Worm (Caenorhabditis elegans): ENCODE measurements around the gene srh-212.

srh-212 gene

ce11 chrV:3551765-3552164, 45.2 kb downstream of the srh-212 start, which contains the start of gene grl-28:
grl-28 (minus strand) TSS chrV:3551865.
- no peak for TF ChIP-seq fos-1 (tag; optimal IDR thresholded peaks at IDR 0.05)
- TF ChIP-seq skn-1 (tag; optimal IDR thresholded peaks at IDR 0.05): no peak
- no peak for TF ChIP-seq gmeb-1 (tag; optimal IDR thresholded peaks at IDR 0.05)
- TF ChIP-seq lin-39 (tag; optimal IDR thresholded peaks at IDR 0.05): no peak
- no peak for TF ChIP-seq dmd-4 (tag; optimal IDR thresholded peaks at IDR 0.05)

- TF ChIP-seq nhr-6 (tag; optimal IDR thresholded peaks at IDR 0.05) (no peak), ceh-82 (tag; optimal IDR thresholded peaks at IDR 0.05) (no peak), unc-62 (GFP tag; optimal IDR thresholded peaks at IDR 0.05) (no peak), unc-39 (tag; optimal IDR thresholded peaks at IDR 0.05) (no peak), snpc-4 (tag; optimal IDR thresholded peaks at IDR 0.05) (no peak), mbf-1 (tag; optimal IDR thresholded peaks at IDR 0.05) (no peak), blmp-1 (tag; optimal IDR thresholded peaks at IDR 0.05; ENCODE audit: insufficient read depth) (no peak), lin-11 (tag; optimal IDR thresholded peaks at IDR 0.05) (no peak), crh-2 (tag; optimal IDR thresholded peaks at IDR 0.05) (no peak)
These were observed 47.4 kb downstream of the srh-212 start, which contains the start of gene sri-21 for ce11 chrV:3549553-3549952. sri-21 (plus strand) TSS chrV:3549853.

ce11 chrV:3548798-3549197, 48.2 kb downstream of the srh-212 start, which contains the start of gene srw-130:
srw-130 (minus strand) TSS chrV:3548898.
- TF ChIP-seq lin-39 (tag; optimal IDR thresholded peaks at IDR 0.05) (no peak), skn-1 (tag; optimal IDR thresholded peaks at IDR 0.05) (no peak), nhr-237 (tag; optimal IDR thresholded peaks at IDR 0.05) (no peak), F13H6.1 (tag; optimal IDR thresholded peaks at IDR 0.05) (no peak), fos-1 (tag; optimal IDR thresholded peaks at IDR 0.05) (no peak), nhr-77 (tag; optimal IDR thresholded peaks at IDR 0.05) (no peak), ceh-82 (tag; optimal IDR thresholded peaks at IDR 0.05) (no peak), nhr-129 (tag; optimal IDR thresholded peaks at IDR 0.05) (no peak), blmp-1 (tag; optimal IDR thresholded peaks at IDR 0.05; ENCODE audit: insufficient read depth) (no peak), elt-1 (tag; optimal IDR thresholded peaks at IDR 0.05) (no peak), nhr-21 (tag; optimal IDR thresholded peaks at IDR 0.05) (no peak), peb-1 (tag; optimal IDR thresholded peaks at IDR 0.05) (no peak), ZK546.5 (tag; optimal IDR thresholded peaks at IDR 0.05) (no peak), C34F6.9 (tag; optimal IDR thresholded peaks at IDR 0.05) (no peak), ztf-1 (GFP tag; conservative IDR thresholded peaks at IDR 0.05) (no peak), nhr-25 (tag; optimal IDR thresholded peaks at IDR 0.05) (no peak), ztf-4 (tag; optimal IDR thresholded peaks at IDR 0.05) (no peak), Y55F3AM.14 (GFP tag; optimal IDR thresholded peaks at IDR 0.05) (no peak), nhr-10 (tag; optimal IDR thresholded peaks at IDR 0.05) (no peak)

ce11 chrV:3546517-3546916, 50.4 kb downstream of the srh-212 start, which contains the start of gene srbc-68:
srbc-68 (minus strand) TSS chrV:3546617.
- no peak for TF ChIP-seq snpc-4 (tag; optimal IDR thresholded peaks at IDR 0.05)
- no peak for TF ChIP-seq elt-1 (tag; optimal IDR thresholded peaks at IDR 0.05)
- TF ChIP-seq ceh-16 (tag; optimal IDR thresholded peaks at IDR 0.05): no peak

All from whole organism, L2 larva.